Worm (Caenorhabditis elegans) whole organism, L1 larva: ENCODE data around the gene C55A6.1.

Experiments
- ceh-8 ChIP-seq: fragments of 200-800 bp; sonication (Bioruptor generic); optimal IDR thresholded peaks from 2 replicates; lab custom pipeline; 2018; ENCODE audit warnings: mild to moderate bottlenecking, missing genetic modification characterization, moderate library complexity, missing compliant biosample characterization
- ceh-82 ChIP-seq, 3 experiments: fragments of 150-350 bp in 1 of 3; sonication (generic microtip) in 2 of 3; optimal IDR thresholded peaks; 2 replicates each; lab custom pipeline; 2014 to 2017; ENCODE audit warnings: missing biosample characterization in 3 of 3, missing genetic modification characterization in 3 of 3
- ces-1 ChIP-seq: fragments of 150-350 bp; optimal IDR thresholded peaks from 2 replicates; lab custom pipeline; 2014; ENCODE audit warnings: missing biosample characterization, missing genetic modification reagents, missing genetic modification characterization
- dsc-1 ChIP-seq: sonication (generic microtip); optimal IDR thresholded peaks from 2 replicates; lab custom pipeline; 2016; ENCODE audit warnings: mild to moderate bottlenecking, missing genetic modification characterization, missing compliant biosample characterization
- elt-3 ChIP-seq, 6 experiments: fragments of 150-350 bp in 1 of 6; sonication (generic microtip); optimal IDR thresholded peaks; 2 replicates each; lab custom pipeline; 2017 to 2018; ENCODE audit warnings: missing biosample characterization in 6 of 6, missing genetic modification characterization in 6 of 6, inconsistent platforms in 1 of 6
- lin-39 ChIP-seq: fragments of 150-350 bp; optimal IDR thresholded peaks from 2 replicates; lab custom pipeline; 2014; ENCODE audit warnings: missing biosample characterization, missing genetic modification reagents, missing genetic modification characterization
- lsy-2 ChIP-seq, 2 experiments: fragments of 150-350 bp; optimal IDR thresholded peaks; 2 replicates each; lab custom pipeline; 2014; ENCODE audit warnings: missing biosample characterization in 2 of 2, missing genetic modification characterization in 2 of 2
- mdl-1 ChIP-seq, 2 experiments: fragments of 150-350 bp; optimal IDR thresholded peaks; 2 replicates each; lab custom pipeline; 2014 to 2017; ENCODE audit warnings: missing biosample characterization in 2 of 2, missing genetic modification characterization in 2 of 2, inconsistent platforms in 1 of 2
- nhr-12 ChIP-seq: sonication (generic microtip); optimal IDR thresholded peaks from 2 replicates; lab custom pipeline; 2017; ENCODE audit warnings: missing biosample characterization, missing genetic modification characterization
- nhr-71 ChIP-seq: sonication (generic microtip); optimal IDR thresholded peaks from 2 replicates; lab custom pipeline; 2016; ENCODE audit warnings: mild to moderate bottlenecking, missing genetic modification characterization, moderate library complexity, missing compliant biosample characterization
- nhr-76 ChIP-seq: sonication (generic microtip); optimal IDR thresholded peaks from 2 replicates; lab custom pipeline; 2017; ENCODE audit warnings: missing biosample characterization, missing genetic modification characterization
- pqm-1 ChIP-seq: sonication (generic microtip); optimal IDR thresholded peaks from 3 replicates; lab custom pipeline; 2017; ENCODE audit warnings: missing biosample characterization, missing genetic modification characterization
- snpc-4 ChIP-seq: fragments of 150-350 bp; optimal IDR thresholded peaks from 2 replicates; lab custom pipeline; 2014; ENCODE audit warnings: missing biosample characterization, missing genetic modification characterization
- tlp-1 ChIP-seq: fragments of 150-350 bp; optimal IDR thresholded peaks from 2 replicates; lab custom pipeline; 2014; ENCODE audit warnings: missing biosample characterization, missing genetic modification characterization

DNA sequence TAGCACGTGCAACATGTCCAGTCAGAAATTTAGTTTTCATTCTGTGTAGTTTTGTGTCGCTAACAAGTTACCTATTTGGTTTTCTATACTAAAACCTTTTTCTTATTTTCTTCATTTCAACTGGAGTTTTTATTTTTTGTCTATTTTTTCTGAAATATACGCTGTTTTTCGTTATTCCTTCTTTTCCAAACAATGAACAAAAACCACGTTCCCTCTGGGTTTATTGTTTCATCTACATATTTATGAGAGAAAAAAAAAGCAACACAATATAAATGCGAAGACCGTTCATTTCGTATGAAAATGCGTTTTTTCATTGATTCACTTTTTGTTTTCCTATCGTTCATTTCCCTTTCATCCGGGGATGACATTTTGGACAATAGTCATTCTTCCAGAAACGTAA, 25.4 kb downstream of the C55A6.1 start, which contains the start of gene T11F9.22:
- no peak for TF ChIP-seq mdl-1 (tag; optimal IDR thresholded peaks at IDR 0.05; lab: Kevin White, UChicago)
- TF ChIP-seq pqm-1 (tag; lab: Kevin White, UChicago), result no peak
- no peak for TF ChIP-seq snpc-4 (tag; lab: Kevin White, UChicago)
- no peak for TF ChIP-seq nhr-71 (tag; lab: Kevin White, UChicago)
- no peak for TF ChIP-seq ceh-8 (GFP tag; lab: Kevin White, UChicago)
- TF ChIP-seq lsy-2 (tag; optimal IDR thresholded peaks at IDR 0.05; lab: Kevin White, UChicago), result no peak
- no peak for TF ChIP-seq nhr-12 (tag; lab: Kevin White, UChicago)
- no peak for TF ChIP-seq ceh-82 (tag; optimal IDR thresholded peaks at IDR 0.05; lab: Kevin White, UChicago)
- TF ChIP-seq dsc-1 (tag; lab: Kevin White, UChicago), result no peak
- TF ChIP-seq lin-39 (tag; lab: Kevin White, UChicago), result no peak
- no peak for TF ChIP-seq nhr-76 (tag; lab: Kevin White, UChicago)
- no peak for TF ChIP-seq elt-3 (tag; optimal IDR thresholded peaks at IDR 0.05; lab: Kevin White, UChicago)
- TF ChIP-seq ces-1 (GFP tag; lab: Kevin White, UChicago), result no peak
- TF ChIP-seq tlp-1 (tag; lab: Kevin White, UChicago), result no peak
